Fruit fly (Drosophila melanogaster): ENCODE measurements around the gene CG42634.

CG42634 gene

dm6 chr2L:18012168-18012567, 4.4 kb downstream of the CG42634 start, which contains the start of gene rdo:
Gene rdo (plus strand): TSS chr2L:18012380.
- TF ChIP-seq rgr (GFP tag; optimal IDR thresholded peaks at IDR 0.05) = no peak
- no peak for TF ChIP-seq HLH106 (tag; optimal IDR thresholded peaks at IDR 0.05)
- TF ChIP-seq ey (GFP tag; optimal IDR thresholded peaks at IDR 0.05) = no peak
- no peak for TF ChIP-seq brk (GFP tag; optimal IDR thresholded peaks at IDR 0.05)
- TF ChIP-seq Sp1 (GFP tag; optimal IDR thresholded peaks at IDR 0.05) = no peak
- TF ChIP-seq usp (GFP tag; optimal IDR thresholded peaks at IDR 0.05) = no peak
- no peak for TF ChIP-seq CrebA (GFP tag; optimal IDR thresholded peaks at IDR 0.05; ENCODE audit: borderline replicate concordance)
- TF ChIP-seq lola (GFP tag; optimal IDR thresholded peaks at IDR 0.05) = no peak
- TF ChIP-seq dl (GFP tag; optimal IDR thresholded peaks at IDR 0.05; ENCODE audit: insufficient read depth in 1 of 2, partially characterized antibody in 2 of 2) = no peak
- no peak for TF ChIP-seq Myc (optimal IDR thresholded peaks at IDR 0.05)
- TF ChIP-seq N (GFP tag; optimal IDR thresholded peaks at IDR 0.05) = no peak
- TF ChIP-seq GATAd (GFP tag; optimal IDR thresholded peaks at IDR 0.05) = no peak
- TF ChIP-seq Jra (GFP tag; optimal IDR thresholded peaks at IDR 0.05) = no peak
- TF ChIP-seq foxo (GFP tag; optimal IDR thresholded peaks at IDR 0.05) = no peak
- TF ChIP-seq h (GFP tag; optimal IDR thresholded peaks at IDR 0.05) = no peak
- TF ChIP-seq sv (GFP tag; optimal IDR thresholded peaks at IDR 0.05) = no peak
- no peak for TF ChIP-seq jim (GFP tag; optimal IDR thresholded peaks at IDR 0.05)
- no peak for TF ChIP-seq Hnf4 (GFP tag; optimal IDR thresholded peaks at IDR 0.05)
- no peak for TF ChIP-seq Abd-B (GFP tag; optimal IDR thresholded peaks at IDR 0.05)
- no peak for TF ChIP-seq dmrt93B (GFP tag; optimal IDR thresholded peaks at IDR 0.05)

dm6 chr2L:18032741-18033140, 25.0 kb downstream of the CG42634 start:
- TF ChIP-seq dsf (GFP tag; optimal IDR thresholded peaks at IDR 0.05; ENCODE audit: borderline replicate concordance) (no peak), foxo (GFP tag; optimal IDR thresholded peaks at IDR 0.05) (no peak), fru (GFP tag; optimal IDR thresholded peaks at IDR 0.05) (no peak), Dif (GFP tag; optimal IDR thresholded peaks at IDR 0.05; ENCODE audit: partially characterized antibody) (no peak), HLH106 (tag; optimal IDR thresholded peaks at IDR 0.05) (no peak), dmrt93B (GFP tag; optimal IDR thresholded peaks at IDR 0.05) (no peak), woc (GFP tag; optimal IDR thresholded peaks at IDR 0.05) (no peak), OdsH (GFP tag; optimal IDR thresholded peaks at IDR 0.05) (no peak), Dfd (GFP tag; optimal IDR thresholded peaks at IDR 0.05) (no peak), CG9705 (GFP tag; optimal IDR thresholded peaks at IDR 0.05) (no peak), rgr (GFP tag; optimal IDR thresholded peaks at IDR 0.05) (no peak), sage (GFP tag; optimal IDR thresholded peaks at IDR 0.05) (no peak), Rel (GFP tag; optimal IDR thresholded peaks at IDR 0.05) (no peak), Rel (tag; optimal IDR thresholded peaks at IDR 0.05) (no peak)

Data from whole organism, wandering third instar larva.